Fruit fly (Drosophila melanogaster): Measurements from ENCODE around the gene SF1.

SF1 gene

dm6 chr3R:17534325-17535105 lies 5.7 kb upstream of the SF1 start, which contains the start of the genes CG5823 and P5cr-2 (continued):
- TF ChIP-seq Eip74EF (GFP tag; optimal IDR thresholded peaks at IDR 0.05) = no peak
- no peak for TF ChIP-seq D (optimal IDR thresholded peaks at IDR 0.05)
- TF ChIP-seq D (GFP tag; optimal IDR thresholded peaks at IDR 0.05) = peak; percentile 33
- TF ChIP-seq Camta (GFP tag; optimal IDR thresholded peaks at IDR 0.05) = peak; percentile 48
- peak; percentile 73 for TF ChIP-seq CHES-1-like (GFP tag; optimal IDR thresholded peaks at IDR 0.05)
- TF ChIP-seq abd-A (tag; optimal IDR thresholded peaks at IDR 0.05) = no peak
- no peak for TF ChIP-seq CG17568 (GFP tag; optimal IDR thresholded peaks at IDR 0.05)
- no peak for TF ChIP-seq croc (GFP tag; conservative IDR thresholded peaks at IDR 0.05)
- TF ChIP-seq CG14710 (tag; optimal IDR thresholded peaks at IDR 0.05) = peak; percentile 69
- no peak for TF ChIP-seq CG6854 (GFP tag; optimal IDR thresholded peaks at IDR 0.05)
- no peak for TF ChIP-seq Aef1 (GFP tag; IDR thresholded peaks at IDR 0.05)
- TF ChIP-seq bab2 (GFP tag; optimal IDR thresholded peaks at IDR 0.05) = peak; percentile 89
- no peak for TF ChIP-seq Fer2 (tag; optimal IDR thresholded peaks at IDR 0.05)
- no peak for TF ChIP-seq fru (optimal IDR thresholded peaks at IDR 0.05)
- TF ChIP-seq CG30020 (tag; optimal IDR thresholded peaks at IDR 0.05) = no peak
- TF ChIP-seq CG11456 (GFP tag; IDR thresholded peaks at IDR 0.05) = no peak
- no peak for TF ChIP-seq Nf-YB (GFP tag; optimal IDR thresholded peaks at IDR 0.05)
- TF ChIP-seq mirr (GFP tag; optimal IDR thresholded peaks at IDR 0.05) = peak; percentile 88
- peak; percentile 60 for TF ChIP-seq sqz (GFP tag; optimal IDR thresholded peaks at IDR 0.05)
- peak; percentile 94 for TF ChIP-seq gfzf (GFP tag; optimal IDR thresholded peaks at IDR 0.05)
- peak; percentile 66 for TF ChIP-seq CG3163 (GFP tag; optimal IDR thresholded peaks at IDR 0.05)
- peak; percentile 43 for TF ChIP-seq CG17829 (tag; optimal IDR thresholded peaks at IDR 0.05)
- TF ChIP-seq schlank (tag; optimal IDR thresholded peaks at IDR 0.05) = no peak
- TF ChIP-seq jigr1 (GFP tag; IDR thresholded peaks at IDR 0.05) = no peak
- peak; percentile 36; the same call in 2 of the 3 replicates for TF ChIP-seq tgo (GFP tag; IDR thresholded peaks at IDR 0.05)
- TF ChIP-seq Kr (GFP tag; optimal IDR thresholded peaks at IDR 0.05) = no peak
- no peak for TF ChIP-seq disco-r (GFP tag; optimal IDR thresholded peaks at IDR 0.05)
- TF ChIP-seq CG11560 (tag; IDR thresholded peaks at IDR 0.05) = peak; percentile 48; the same call in 2 of the 3 replicates
- peak; percentile 27 for TF ChIP-seq CG2678 (tag; optimal IDR thresholded peaks at IDR 0.05)
- 0 out of 2 replicates have a peak, but pooled peaks have one; percentile 18 for TF ChIP-seq stc (GFP tag; IDR thresholded peaks at IDR 0.05)
- peak; percentile 31 for TF ChIP-seq Side (GFP tag; optimal IDR thresholded peaks at IDR 0.05)
- TF ChIP-seq CG8281 (tag; optimal IDR thresholded peaks at IDR 0.05) = no peak
- no peak for TF ChIP-seq CG18599 (GFP tag; optimal IDR thresholded peaks at IDR 0.05)
- TF ChIP-seq CG2889 (GFP tag; IDR thresholded peaks at IDR 0.05) = no peak
- peak; percentile 62 for TF ChIP-seq CG12744 (GFP tag; optimal IDR thresholded peaks at IDR 0.05)
- TF ChIP-seq zfh1 (GFP tag; IDR thresholded peaks at IDR 0.05) = no peak
- peak; percentile 33 for TF ChIP-seq CG5180 (GFP tag; optimal IDR thresholded peaks at IDR 0.05)
- TF ChIP-seq scrt (GFP tag; optimal IDR thresholded peaks at IDR 0.05) = peak; percentile 28
- peak; percentile 58 for TF ChIP-seq CG6813 (GFP tag; optimal IDR thresholded peaks at IDR 0.05)
- no peak for TF ChIP-seq hb (GFP tag; IDR thresholded peaks at IDR 0.05; ENCODE audit: partially characterized antibody)
- peak; percentile 43 for TF ChIP-seq odd (GFP tag; optimal IDR thresholded peaks at IDR 0.05)
- no peak for TF ChIP-seq CG10462 (GFP tag; optimal IDR thresholded peaks at IDR 0.05)
- no peak for TF ChIP-seq CG17361 (GFP tag; IDR thresholded peaks at IDR 0.05)
- TF ChIP-seq CG8478 (optimal IDR thresholded peaks at IDR 0.05) = peak; percentile 86
- TF ChIP-seq Dref (GFP tag; IDR thresholded peaks at IDR 0.05) = peak; percentile 51
- peak; percentile 6 for TF ChIP-seq CG10654 (GFP tag; optimal IDR thresholded peaks at IDR 0.05)
- TF ChIP-seq Doc2 (GFP tag; IDR thresholded peaks at IDR 0.05) = no peak
- peak; percentile 50 for TF ChIP-seq CG33213 (GFP tag; optimal IDR thresholded peaks at IDR 0.05)
- TF ChIP-seq CG11696 (GFP tag; IDR thresholded peaks at IDR 0.05) = no peak
- peak; percentile 61 for TF ChIP-seq sob (GFP tag; IDR thresholded peaks at IDR 0.05)
